Fruit fly (Drosophila melanogaster): Measurements from ENCODE around the gene CG11327.

CG11327 gene

DNA sequence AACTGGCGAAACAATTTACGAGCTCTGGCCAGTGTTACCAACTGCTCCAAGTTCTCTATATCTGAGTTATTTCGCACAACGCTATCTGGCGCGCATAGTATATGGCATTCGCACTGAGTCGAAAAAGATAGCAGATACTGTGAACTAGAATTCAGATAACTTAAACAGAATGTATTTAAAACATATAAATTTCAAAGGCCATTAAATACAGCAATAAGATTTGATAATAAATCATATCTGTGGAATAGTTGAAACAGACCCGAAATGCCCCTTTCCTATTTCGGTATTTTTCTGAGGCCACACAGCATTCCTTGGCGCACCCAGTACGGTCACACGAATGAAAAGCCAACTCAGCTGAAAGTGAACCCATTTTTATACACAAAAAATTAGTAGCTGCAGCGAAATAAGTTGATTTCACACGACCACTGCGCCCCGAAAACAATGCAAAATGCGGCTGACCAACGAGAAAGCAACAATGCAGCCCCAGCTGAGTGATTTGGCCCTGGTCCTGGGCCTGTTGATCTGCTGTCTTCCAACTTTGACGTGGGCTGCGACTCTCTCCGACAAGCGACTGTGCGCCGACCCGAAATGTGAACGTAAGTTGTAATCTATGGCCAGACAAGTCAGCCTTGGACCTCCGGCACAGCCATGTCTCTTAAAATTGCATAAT lies 37.3 kb downstream of the CG11327 start, which contains the start of the genes CG31635 and Tango1:
TSS of gene CG31635 (minus strand) at position 30 of the 670 bp plus-strand sequence.
TSS of gene Tango1 (plus strand) at position 304 of the 670 bp plus-strand sequence.
- TF ChIP-seq CG17801 (GFP tag; optimal IDR thresholded peaks at IDR 0.05; ENCODE audit: partially characterized antibody), result no peak

DNA sequence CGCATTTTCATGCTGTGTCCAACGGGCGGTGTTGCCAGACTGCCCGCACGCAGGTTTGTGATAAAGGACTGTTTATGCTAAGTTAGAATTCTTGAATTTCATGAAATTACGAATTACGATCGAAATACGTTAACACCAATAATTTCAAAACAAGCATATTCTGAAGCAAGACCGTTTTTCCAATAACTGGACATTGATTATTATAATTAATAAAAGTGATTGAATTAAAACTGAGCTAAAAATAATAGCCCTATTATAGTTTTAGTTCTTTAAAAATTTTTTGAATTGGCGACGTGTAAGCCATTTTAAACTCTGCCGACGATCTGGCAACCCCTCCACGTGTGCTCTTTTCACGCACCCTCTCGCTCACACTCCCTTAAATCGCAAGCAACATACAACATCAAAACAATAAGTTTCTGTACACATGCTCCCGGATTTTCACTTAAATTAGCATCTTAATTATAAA lies 38.3 kb downstream of the CG11327 start:
- peak; percentile 90 for TF ChIP-seq CG17801 (GFP tag; optimal IDR thresholded peaks at IDR 0.05; ENCODE audit: partially characterized antibody)

- TF ChIP-seq CG17801 (GFP tag; optimal IDR thresholded peaks at IDR 0.05; ENCODE audit: partially characterized antibody), result peak; percentile 92
These were observed 39.3 kb downstream of the CG11327 start for dm6 chr2L:6647103-6647711.

dm6 chr2L:6644421-6645059 lies 42.0 kb downstream of the CG11327 start:
- peak; percentile 80 for TF ChIP-seq CG17801 (GFP tag; optimal IDR thresholded peaks at IDR 0.05; ENCODE audit: partially characterized antibody)

DNA sequence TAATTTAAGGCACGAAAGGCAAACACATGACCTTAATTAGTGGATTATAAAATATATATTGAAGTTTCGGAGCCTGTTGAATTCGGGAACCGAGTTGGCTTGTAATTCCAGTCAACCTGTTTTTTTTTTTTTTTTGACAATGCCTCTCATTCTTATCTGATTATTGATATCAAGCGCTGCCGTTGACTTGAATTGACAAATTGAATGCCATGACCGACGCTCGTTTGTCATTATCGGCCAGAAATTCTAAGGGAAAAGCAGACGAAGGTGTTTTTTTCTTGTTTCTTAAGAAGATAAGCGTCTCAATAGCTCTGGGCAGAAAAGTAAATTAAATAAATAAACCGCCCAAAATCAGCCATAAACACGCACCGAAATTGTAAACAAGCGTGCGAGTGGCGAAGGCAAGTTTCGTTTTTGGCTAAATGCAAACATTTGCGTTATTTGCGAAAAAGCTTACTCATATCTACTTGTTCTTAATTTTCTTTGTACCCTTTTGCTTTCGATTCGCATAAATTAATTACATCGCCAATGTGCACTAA lies 43.2 kb downstream of the CG11327 start:
- TF ChIP-seq CG17801 (GFP tag; optimal IDR thresholded peaks at IDR 0.05; ENCODE audit: partially characterized antibody), result no peak

All from ovary, adult (tissue).